Worm (Caenorhabditis elegans) whole organism, L2 larva: ENCODE measurements around the gene F35D11.3.

ENCODE experiments used
- C34F6.9 ChIP-seq: fragments of 150-350 bp; optimal IDR thresholded peaks from 2 replicates; lab custom pipeline; 2014; ENCODE audit warnings: missing biosample characterization, missing genetic modification characterization
- F13H6.1 ChIP-seq: sonication (generic microtip); optimal IDR thresholded peaks from 2 replicates; lab custom pipeline; 2016; ENCODE audit warnings: missing genetic modification characterization, missing compliant biosample characterization
- Y55F3AM.14 ChIP-seq: fragments of 200-800 bp; sonication (Bioruptor generic); optimal IDR thresholded peaks from 2 replicates; lab custom pipeline; 2018; ENCODE audit warnings: mild to moderate bottlenecking, missing genetic modification characterization, missing compliant biosample characterization
- ZK546.5 ChIP-seq: sonication (generic microtip); optimal IDR thresholded peaks from 2 replicates; lab custom pipeline; 2017; ENCODE audit warnings: missing biosample characterization, missing genetic modification characterization
- alr-1 ChIP-seq: fragments of 150-350 bp; optimal IDR thresholded peaks from 2 replicates; lab custom pipeline; 2014; ENCODE audit warnings: missing biosample characterization, missing genetic modification characterization
- ama-1 ChIP-seq: fragments of 150-350 bp; optimal IDR thresholded peaks from 2 replicates; lab custom pipeline; 2018; ENCODE audit warnings: inconsistent platforms
- blmp-1 ChIP-seq: sonication (generic microtip); optimal IDR thresholded peaks from 2 replicates; lab custom pipeline; 2017; ENCODE audit warnings: missing genetic modification characterization, mild to moderate bottlenecking, missing compliant biosample characterization, antibody characterized with exemption, moderate library complexity; ENCODE audit not compliant: insufficient read depth
- ceh-16 ChIP-seq: fragments of 150-350 bp; optimal IDR thresholded peaks from 2 replicates; lab custom pipeline; 2014; ENCODE audit warnings: missing biosample characterization, missing genetic modification characterization
- ceh-82 ChIP-seq: fragments of 150-350 bp; optimal IDR thresholded peaks from 2 replicates; lab custom pipeline; 2014; ENCODE audit warnings: missing biosample characterization, missing genetic modification characterization
- dmd-4 ChIP-seq: sonication (generic microtip); optimal IDR thresholded peaks from 2 replicates; lab custom pipeline; 2017; ENCODE audit warnings: missing biosample characterization, missing genetic modification characterization
- egl-27 ChIP-seq: sonication (generic microtip); optimal IDR thresholded peaks from 3 replicates; lab custom pipeline; 2017; ENCODE audit warnings: missing biosample characterization, missing genetic modification reagents, missing genetic modification characterization
- elt-1 ChIP-seq: fragments of 150-350 bp; optimal IDR thresholded peaks from 2 replicates; lab custom pipeline; 2014; ENCODE audit warnings: missing biosample characterization, missing genetic modification characterization
- elt-3 ChIP-seq: sonication (generic microtip); optimal IDR thresholded peaks from 2 replicates; lab custom pipeline; 2017; ENCODE audit warnings: missing biosample characterization, missing genetic modification characterization
- fos-1 ChIP-seq: fragments of 150-350 bp; optimal IDR thresholded peaks from 2 replicates; lab custom pipeline; 2014; ENCODE audit warnings: missing biosample characterization, missing genetic modification characterization
- gmeb-1 ChIP-seq: fragments of 150-350 bp; optimal IDR thresholded peaks from 2 replicates; lab custom pipeline; 2014; ENCODE audit warnings: missing biosample characterization, missing genetic modification characterization
- lin-13 ChIP-seq: fragments of 150-350 bp; optimal IDR thresholded peaks from 2 replicates; lab custom pipeline; 2014; ENCODE audit warnings: missing biosample characterization, missing genetic modification reagents, missing genetic modification characterization
- lin-39 ChIP-seq: fragments of 150-350 bp; optimal IDR thresholded peaks from 2 replicates; lab custom pipeline; 2014; ENCODE audit warnings: missing biosample characterization, missing genetic modification reagents, missing genetic modification characterization
- mab-5 ChIP-seq: fragments of 150-350 bp; optimal IDR thresholded peaks from 2 replicates; lab custom pipeline; 2014; ENCODE audit warnings: missing biosample characterization, missing genetic modification characterization
- nhr-10 ChIP-seq: sonication (generic microtip); optimal IDR thresholded peaks from 2 replicates; lab custom pipeline; 2017; ENCODE audit warnings: missing biosample characterization, missing genetic modification characterization
- nhr-11 ChIP-seq: fragments of 150-350 bp; optimal IDR thresholded peaks from 2 replicates; lab custom pipeline; 2014; ENCODE audit warnings: missing biosample characterization, missing genetic modification characterization
- nhr-12 ChIP-seq: fragments of 150-350 bp; optimal IDR thresholded peaks from 2 replicates; lab custom pipeline; 2014; ENCODE audit warnings: missing biosample characterization, missing genetic modification characterization
- nhr-129 ChIP-seq: fragments of 150-350 bp; optimal IDR thresholded peaks from 2 replicates; lab custom pipeline; 2014; ENCODE audit warnings: missing biosample characterization, missing genetic modification characterization
- nhr-21 ChIP-seq: fragments of 150-350 bp; optimal IDR thresholded peaks from 2 replicates; lab custom pipeline; 2014; ENCODE audit warnings: missing biosample characterization, missing genetic modification characterization
- nhr-23 ChIP-seq: fragments of 150-350 bp; optimal IDR thresholded peaks from 2 replicates; lab custom pipeline; 2014; ENCODE audit warnings: missing biosample characterization, missing genetic modification reagents, missing genetic modification characterization
- nhr-25 ChIP-seq: fragments of 150-350 bp; sonication (generic microtip); optimal IDR thresholded peaks from 3 replicates; lab custom pipeline; 2014; ENCODE audit warnings: missing biosample characterization, missing genetic modification characterization
- nhr-6 ChIP-seq: fragments of 150-350 bp; optimal IDR thresholded peaks from 2 replicates; lab custom pipeline; 2014; ENCODE audit warnings: missing biosample characterization, missing genetic modification characterization
- nhr-77 ChIP-seq: fragments of 150-350 bp; optimal IDR thresholded peaks from 2 replicates; lab custom pipeline; 2014; ENCODE audit warnings: missing biosample characterization, missing genetic modification characterization
- peb-1 ChIP-seq: fragments of 150-350 bp; optimal IDR thresholded peaks from 2 replicates; lab custom pipeline; 2014; ENCODE audit warnings: missing biosample characterization, missing genetic modification characterization
- skn-1 ChIP-seq: sonication (generic microtip); optimal IDR thresholded peaks from 2 replicates; lab custom pipeline; 2017; ENCODE audit warnings: missing biosample characterization, missing genetic modification characterization
- sma-3 ChIP-seq: sonication (generic microtip); optimal IDR thresholded peaks from 2 replicates; lab custom pipeline; 2016; ENCODE audit warnings: missing genetic modification reagents, missing genetic modification characterization, missing compliant biosample characterization
- sma-9 ChIP-seq, 2 experiments: fragments of 150-350 bp in 1 of 2; sonication (generic microtip) in 1 of 2; optimal IDR thresholded peaks; 2 replicates each; lab custom pipeline; 2014 to 2016; ENCODE audit warnings: missing genetic modification characterization in 2 of 2, mild to moderate bottlenecking in 1 of 2, missing biosample characterization in 1 of 2, missing compliant biosample characterization in 1 of 2, missing genetic modification reagents in 1 of 2, moderate library complexity in 1 of 2
- snpc-4 ChIP-seq: fragments of 150-350 bp; optimal IDR thresholded peaks from 2 replicates; lab custom pipeline; 2014; ENCODE audit warnings: missing biosample characterization, missing genetic modification characterization
- unc-39 ChIP-seq: fragments of 150-350 bp; optimal IDR thresholded peaks from 2 replicates; lab custom pipeline; 2014; ENCODE audit warnings: missing biosample characterization, missing genetic modification characterization
- unc-62 ChIP-seq: fragments of 150-350 bp; optimal IDR thresholded peaks from 2 replicates; lab custom pipeline; 2014; ENCODE audit warnings: missing biosample characterization, missing genetic modification reagents, missing genetic modification characterization
- ztf-1 ChIP-seq: fragments of 200-800 bp; sonication (Bioruptor generic); conservative IDR thresholded peaks from 2 replicates; pipeline ENCODE4 v1.3.6; 2022; ENCODE audit warnings: missing genetic modification characterization, missing compliant biosample characterization
- ztf-11 ChIP-seq: sonication (generic microtip); optimal IDR thresholded peaks from 2 replicates; lab custom pipeline; 2017; ENCODE audit warnings: missing biosample characterization, missing genetic modification characterization
- ztf-4 ChIP-seq: fragments of 150-350 bp; optimal IDR thresholded peaks from 2 replicates; lab custom pipeline; 2014; ENCODE audit warnings: missing biosample characterization, missing genetic modification characterization

The F35D11.3 gene

DNA sequence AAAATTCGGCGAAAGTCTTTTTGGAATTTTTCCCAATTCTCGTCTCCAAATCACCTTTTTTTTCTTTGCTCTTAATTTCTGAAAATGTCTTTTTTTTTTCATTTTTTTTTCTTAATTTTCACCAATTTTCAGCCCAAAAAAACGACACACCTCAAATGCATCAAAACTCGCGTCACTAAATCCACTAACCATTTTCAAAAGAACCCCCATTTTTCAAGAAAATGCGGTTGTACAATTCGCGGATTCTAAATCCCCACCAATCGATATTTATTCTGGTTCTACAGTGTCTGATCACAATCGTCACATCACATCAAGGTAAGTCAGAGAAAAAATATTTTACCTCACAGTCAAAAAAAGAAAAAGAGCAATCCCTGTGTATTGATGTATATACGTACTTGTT lies 36.3 kb upstream of the F35D11.3 start, which contains the start of gene vab-1:
Gene vab-1 (plus strand): TSS at position 133 of the 400 bp plus-strand sequence.
- TF ChIP-seq ZK546.5 (tag; lab: Kevin White, UChicago): no peak
- TF ChIP-seq nhr-11 (tag; lab: Kevin White, UChicago): no peak

DNA sequence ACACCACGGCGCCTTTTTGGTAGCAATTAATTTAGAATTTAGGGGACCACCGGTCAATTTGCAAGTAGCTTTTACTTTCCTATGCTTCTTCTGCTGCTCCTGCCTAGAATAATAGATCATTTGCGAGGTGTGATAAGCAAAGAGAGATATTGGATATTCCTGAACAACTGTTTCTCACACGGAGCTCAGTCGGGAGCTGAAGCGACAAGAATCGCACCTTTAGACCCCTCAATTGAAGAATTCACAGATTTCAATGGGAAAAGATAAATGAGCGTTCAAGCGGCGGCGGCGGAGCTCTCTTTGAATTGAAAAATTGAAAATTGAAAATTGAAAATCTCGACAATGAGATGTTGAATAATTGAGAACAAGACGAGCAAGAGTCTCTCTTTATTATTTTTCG lies 35.6 kb upstream of the F35D11.3 start:
- TF ChIP-seq Y55F3AM.14 (GFP tag; lab: Kevin White, UChicago): no peak
- no peak for TF ChIP-seq C34F6.9
- no peak for TF ChIP-seq nhr-12
- no peak for TF ChIP-seq lin-39 (tag; lab: Kevin White, UChicago)
- TF ChIP-seq fos-1 (tag; lab: Kevin White, UChicago): no peak
- no peak for TF ChIP-seq sma-9 (GFP tag; optimal IDR thresholded peaks at IDR 0.05; lab: Kevin White, UChicago)
- no peak for TF ChIP-seq sma-9 (tag; optimal IDR thresholded peaks at IDR 0.05; lab: Kevin White, UChicago)
- no peak for TF ChIP-seq ztf-11
- TF ChIP-seq ceh-82 (tag; lab: Kevin White, UChicago): no peak
- TF ChIP-seq snpc-4 (tag; lab: Kevin White, UChicago): no peak
- TF ChIP-seq gmeb-1 (tag; lab: Kevin White, UChicago): no peak
- TF ChIP-seq nhr-21 (tag; lab: Kevin White, UChicago): no peak
- TF ChIP-seq F13H6.1 (tag; lab: Kevin White, UChicago): no peak
- no peak for TF ChIP-seq lin-13 (GFP tag; lab: Kevin White, UChicago)
- no peak for TF ChIP-seq nhr-129 (tag; lab: Kevin White, UChicago)
- TF ChIP-seq nhr-25: no peak
- no peak for TF ChIP-seq dmd-4
- no peak for TF ChIP-seq peb-1 (tag; lab: Kevin White, UChicago)

ce11 chrII:4573084-4573483 lies 35.1 kb upstream of the F35D11.3 start:
- TF ChIP-seq ceh-16: peak; percentile 49
- TF ChIP-seq elt-1 (tag; lab: Kevin White, UChicago): peak; percentile 64
- no peak for TF ChIP-seq ztf-4 (tag; lab: Kevin White, UChicago)

ce11 chrII:4574658-4575057 lies 33.5 kb upstream of the F35D11.3 start:
- TF ChIP-seq ceh-82 (tag; lab: Kevin White, UChicago): no peak
- TF ChIP-seq dmd-4: no peak
- no peak for TF ChIP-seq unc-62
- no peak for TF ChIP-seq nhr-129 (tag; lab: Kevin White, UChicago)

DNA sequence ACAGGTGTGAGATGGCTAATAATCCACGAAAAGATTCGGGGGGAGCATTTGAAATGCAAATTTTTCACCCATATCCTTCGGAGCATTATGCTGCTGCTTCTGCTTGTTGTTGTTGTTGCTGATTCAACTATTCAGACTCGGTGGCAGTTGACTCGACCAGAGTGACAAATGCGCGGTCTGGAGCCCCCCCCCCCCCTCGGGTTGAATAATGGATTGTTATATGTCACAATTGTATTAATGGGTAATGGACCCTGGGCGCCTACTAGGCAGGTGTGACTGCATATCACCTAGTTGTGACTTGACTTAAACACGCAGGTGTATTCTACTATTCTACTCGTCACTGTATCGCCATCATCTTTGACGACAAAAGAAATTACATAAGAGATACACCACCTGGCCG lies 32.6 kb upstream of the F35D11.3 start:
- TF ChIP-seq mab-5 (peak; percentile 69), blmp-1 (tag; lab: Kevin White, UChicago) (no peak), nhr-23 (tag; lab: Kevin White, UChicago) (no peak), nhr-12 (no peak), nhr-77 (tag; lab: Kevin White, UChicago) (no peak), F13H6.1 (tag; lab: Kevin White, UChicago) (no peak), sma-3 (GFP tag; lab: Kevin White, UChicago) (no peak), elt-3 (no peak)
- TF ChIP-seq, all 48 proteins: peak for 1

DNA sequence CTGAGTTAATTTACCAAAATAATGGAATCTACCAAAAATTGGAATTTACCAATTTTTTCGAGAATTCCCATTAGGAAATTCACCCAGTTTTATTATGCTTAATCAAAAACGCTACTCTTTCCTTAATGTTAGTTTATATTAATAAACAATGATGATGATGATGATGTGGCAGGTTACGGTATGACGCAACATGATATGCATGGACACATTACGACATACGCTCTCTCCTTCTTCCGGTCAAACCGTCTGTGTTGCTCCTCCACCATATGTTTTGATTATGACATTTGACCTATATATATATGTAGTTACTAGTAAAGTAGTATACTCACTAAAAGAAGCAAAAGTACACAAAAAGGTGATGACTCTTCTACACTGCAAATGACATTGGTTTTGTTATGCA lies 30.8 kb upstream of the F35D11.3 start:
- TF ChIP-seq nhr-23 (tag; lab: Kevin White, UChicago): no peak
- no peak for TF ChIP-seq alr-1 (tag; lab: Kevin White, UChicago)
- TF ChIP-seq sma-3 (GFP tag; lab: Kevin White, UChicago): no peak
- TF ChIP-seq nhr-6 (tag; lab: Kevin White, UChicago): no peak
- TF ChIP-seq nhr-77 (tag; lab: Kevin White, UChicago): no peak
- TF ChIP-seq nhr-12: no peak
- no peak for TF ChIP-seq unc-62
- no peak for TF ChIP-seq elt-3
- no peak for TF ChIP-seq ZK546.5 (tag; lab: Kevin White, UChicago)
- no peak for TF ChIP-seq skn-1 (tag; lab: Kevin White, UChicago)
- TF ChIP-seq ama-1 (lab: Kevin White, UChicago): no peak
- TF ChIP-seq ztf-1 (GFP tag; lab: Robert Waterston, UW): no peak
- no peak for TF ChIP-seq fos-1 (tag; lab: Kevin White, UChicago)
- TF ChIP-seq unc-39 (tag; lab: Kevin White, UChicago): no peak
- TF ChIP-seq Y55F3AM.14 (GFP tag; lab: Kevin White, UChicago): no peak
- TF ChIP-seq egl-27 (tag; lab: Kevin White, UChicago): no peak
- TF ChIP-seq nhr-10 (tag; lab: Kevin White, UChicago): no peak
